Worm (Caenorhabditis elegans): Measurements from ENCODE around the gene ZC204.12.

DNA sequence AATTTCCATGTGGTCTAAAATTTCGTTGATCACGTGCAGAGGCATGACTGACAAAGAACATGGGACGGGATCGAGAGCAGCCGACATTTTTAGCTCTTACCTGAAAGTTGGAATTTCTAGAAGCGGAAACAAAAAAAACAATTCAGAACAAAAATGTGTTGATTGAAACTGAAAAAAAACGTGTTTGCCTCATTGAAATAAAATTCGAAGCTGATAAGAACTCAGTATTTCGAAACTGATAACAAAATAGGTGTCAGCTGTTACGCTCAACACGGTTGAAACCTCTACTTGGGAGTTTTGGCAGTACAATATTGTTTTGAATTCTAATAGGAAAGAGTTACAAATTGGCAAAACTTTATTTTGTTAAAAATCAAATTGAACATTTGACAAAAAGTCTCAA is 48.2 kb downstream of the ZC204.12 start:
- no peak for TF ChIP-seq ztf-11 (tag; optimal IDR thresholded peaks at IDR 0.05)
- TF ChIP-seq nhr-28 (tag; optimal IDR thresholded peaks at IDR 0.05) = no peak
